Fruit fly (Drosophila melanogaster) whole organism, embryonic: ENCODE measurements around the gene CG7065.
A peak's percentile ranks its signal among the peaks of the same experiment; 100 is the strongest.

ENCODE experiments used
- Asciz ChIP-seq: fragments of 200-800 bp; sonication (Bioruptor generic); optimal IDR thresholded peaks from 2 replicates; lab custom pipeline; 2017; ENCODE audit warnings: missing biosample characterization, mild to moderate bottlenecking, missing genetic modification characterization, missing genetic modification reagents
- B-H2 ChIP-seq: fragments of 200-800 bp; sonication (Bioruptor generic); optimal IDR thresholded peaks from 2 replicates; lab custom pipeline; 2018; ENCODE audit warnings: missing biosample characterization, mild to moderate bottlenecking, missing genetic modification characterization
- Blimp-1 ChIP-seq: fragments of 200-800 bp; sonication (Bioruptor generic); optimal IDR thresholded peaks from 3 replicates; lab custom pipeline; 2018; ENCODE audit warnings: missing biosample characterization, missing genetic modification characterization, mild to moderate bottlenecking, moderate library complexity, missing genetic modification reagents
- CG10366 ChIP-seq: fragments of 200-800 bp; sonication (Bioruptor generic); IDR thresholded peaks from 2 replicates; pipeline ENCODE4 v1.3.6; 2022; ENCODE audit warnings: missing biosample characterization, missing genetic modification characterization
- CG11504 ChIP-seq: fragments of 200-800 bp; sonication (Bioruptor generic); optimal IDR thresholded peaks from 3 replicates; lab custom pipeline; 2019; ENCODE audit warnings: missing biosample characterization, mild to moderate bottlenecking, missing genetic modification characterization, moderate library complexity
- CG12104 ChIP-seq: fragments of 200-800 bp; sonication (Bioruptor generic); optimal IDR thresholded peaks from 3 replicates; lab custom pipeline; 2016; ENCODE audit warnings: missing biosample characterization, missing genetic modification characterization
- CG12155 ChIP-seq: fragments of 200-800 bp; sonication (Bioruptor generic); optimal IDR thresholded peaks from 3 replicates; lab custom pipeline; 2016; ENCODE audit warnings: missing biosample characterization, missing genetic modification characterization
- CG12299 ChIP-seq: fragments of 200-800 bp; sonication (Bioruptor generic); optimal IDR thresholded peaks from 2 replicates; lab custom pipeline; 2018; ENCODE audit warnings: missing biosample characterization, mild to moderate bottlenecking, missing genetic modification characterization
- CG12769 ChIP-seq: fragments of 200-800 bp; sonication (Bioruptor generic); optimal IDR thresholded peaks from 2 replicates; lab custom pipeline; 2019; ENCODE audit warnings: missing biosample characterization, mild to moderate bottlenecking, missing genetic modification characterization, moderate library complexity
- CG13287 ChIP-seq: fragments of 200-800 bp; sonication (Bioruptor generic); IDR thresholded peaks from 2 replicates; pipeline ENCODE4 v1.3.6; 2022; ENCODE audit warnings: missing biosample characterization, missing genetic modification characterization; ENCODE audit not compliant: partially characterized antibody
- CG13424 ChIP-seq: fragments of 200-800 bp; sonication (Bioruptor generic); optimal IDR thresholded peaks from 2 replicates; lab custom pipeline; 2019; ENCODE audit warnings: missing biosample characterization, mild to moderate bottlenecking, missing genetic modification characterization, moderate library complexity
- CG2116 ChIP-seq: fragments of 200-800 bp; sonication (Bioruptor generic); optimal IDR thresholded peaks from 3 replicates; lab custom pipeline; 2018; ENCODE audit warnings: missing biosample characterization, mild to moderate bottlenecking, missing genetic modification characterization
- CG31224 ChIP-seq: fragments of 200-800 bp; sonication (Bioruptor generic); IDR thresholded peaks from 2 replicates; pipeline ENCODE4 v1.3.6; 2022; ENCODE audit warnings: missing biosample characterization, missing genetic modification characterization
- CG7357 ChIP-seq: fragments of 200-800 bp; sonication (Bioruptor generic); IDR thresholded peaks from 3 replicates; pipeline ENCODE4 v1.3.6; 2022; ENCODE audit warnings: missing biosample characterization, missing genetic modification characterization
- CG7839 ChIP-seq: fragments of 200-800 bp; sonication (Bioruptor generic); optimal IDR thresholded peaks from 3 replicates; lab custom pipeline; 2018; ENCODE audit warnings: missing biosample characterization, mild to moderate bottlenecking, missing genetic modification characterization, moderate library complexity
- CG7928 ChIP-seq: fragments of 200-800 bp; sonication (Bioruptor generic); optimal IDR thresholded peaks from 2 replicates; lab custom pipeline; 2017; ENCODE audit warnings: missing biosample characterization, mild to moderate bottlenecking, missing genetic modification characterization
- CG9609 ChIP-seq: fragments of 200-800 bp; sonication (Bioruptor generic); optimal IDR thresholded peaks from 3 replicates; lab custom pipeline; 2016; ENCODE audit warnings: missing biosample characterization, missing genetic modification characterization
- Chrac-16 ChIP-seq: fragments of 200-800 bp; sonication (Bioruptor generic); optimal IDR thresholded peaks from 3 replicates; lab custom pipeline; 2016; ENCODE audit warnings: missing biosample characterization, missing genetic modification characterization
- Dek ChIP-seq: fragments of 200-800 bp; sonication (Bioruptor generic); optimal IDR thresholded peaks from 3 replicates; lab custom pipeline; 2019; ENCODE audit warnings: missing biosample characterization, mild to moderate bottlenecking, missing genetic modification characterization, moderate library complexity
- Ets65A ChIP-seq: fragments of 200-800 bp; sonication (Bioruptor generic); peaks from one replicate; lab custom pipeline; 2016; ENCODE audit warnings: missing biosample characterization, missing genetic modification characterization
- Fer1 ChIP-seq: fragments of 200-800 bp; sonication (Bioruptor generic); optimal IDR thresholded peaks from 2 replicates; lab custom pipeline; 2017; ENCODE audit warnings: missing biosample characterization, mild to moderate bottlenecking, missing genetic modification characterization
- Fer2 ChIP-seq: fragments of 200-800 bp; sonication (Bioruptor generic); optimal IDR thresholded peaks from 2 replicates; lab custom pipeline; 2018; ENCODE audit warnings: missing biosample characterization, mild to moderate bottlenecking, missing genetic modification characterization, moderate library complexity
- HLH54F ChIP-seq: fragments of 200-800 bp; sonication (Bioruptor generic); optimal IDR thresholded peaks from 3 replicates; lab custom pipeline; 2016; ENCODE audit warnings: missing biosample characterization, missing genetic modification characterization
- Hand ChIP-seq: fragments of 200-800 bp; sonication (Bioruptor generic); optimal IDR thresholded peaks from 2 replicates; lab custom pipeline; 2017; ENCODE audit warnings: mild to moderate bottlenecking, missing biosample characterization, missing genetic modification reagents, missing genetic modification characterization
- MESR4 ChIP-seq: fragments of 200-800 bp; sonication (Bioruptor generic); optimal IDR thresholded peaks from 2 replicates; lab custom pipeline; 2018; ENCODE audit warnings: missing biosample characterization, mild to moderate bottlenecking, missing genetic modification characterization, moderate library complexity
- Mes4 ChIP-seq: fragments of 200-800 bp; sonication (Bioruptor generic); optimal IDR thresholded peaks from 2 replicates; lab custom pipeline; 2016; ENCODE audit warnings: missing biosample characterization, missing genetic modification characterization
- Six4 ChIP-seq: fragments of 200-800 bp; sonication (Bioruptor generic); optimal IDR thresholded peaks from 2 replicates; lab custom pipeline; 2016; ENCODE audit warnings: missing biosample characterization, missing genetic modification characterization
- Sox102F ChIP-seq: fragments of 200-800 bp; sonication (Bioruptor generic); optimal IDR thresholded peaks from 2 replicates; lab custom pipeline; 2018; ENCODE audit warnings: missing biosample characterization, mild to moderate bottlenecking, missing genetic modification characterization, moderate library complexity
- Ssrp ChIP-seq: fragments of 200-800 bp; sonication (Bioruptor generic); optimal IDR thresholded peaks from 2 replicates; lab custom pipeline; 2018; ENCODE audit warnings: missing biosample characterization, mild to moderate bottlenecking, missing genetic modification characterization, moderate library complexity
- YL-1 ChIP-seq: fragments of 200-800 bp; sonication (Bioruptor generic); optimal IDR thresholded peaks from 3 replicates; lab custom pipeline; 2017; ENCODE audit warnings: missing biosample characterization, mild to moderate bottlenecking, missing genetic modification characterization
- abd-A ChIP-seq: fragments of 200-800 bp; sonication (Bioruptor generic); optimal IDR thresholded peaks from 3 replicates; lab custom pipeline; 2019; ENCODE audit warnings: missing biosample characterization, mild to moderate bottlenecking, missing genetic modification characterization, moderate library complexity
- btn ChIP-seq: fragments of 200-800 bp; sonication (Bioruptor generic); optimal IDR thresholded peaks from 2 replicates; lab custom pipeline; 2016; ENCODE audit warnings: missing biosample characterization, missing genetic modification characterization
- cad ChIP-seq: fragments of >200 bp; optimal IDR thresholded peaks from 2 replicates; lab custom pipeline; 2017; ENCODE audit warnings: missing biosample characterization, missing genetic modification characterization
- caup ChIP-seq: fragments of 200-800 bp; sonication (Bioruptor generic); optimal IDR thresholded peaks from 3 replicates; lab custom pipeline; 2017; ENCODE audit warnings: missing biosample characterization, mild to moderate bottlenecking, missing genetic modification characterization, moderate library complexity; ENCODE audit not compliant: severe bottlenecking
- chif ChIP-seq, 2 experiments: fragments of 200-800 bp; sonication (Bioruptor generic); optimal IDR thresholded peaks; 3 replicates each; lab custom pipeline; 2016; ENCODE audit warnings: missing biosample characterization in 2 of 2, missing genetic modification characterization in 2 of 2
- dmrt99B ChIP-seq: fragments of 200-800 bp; sonication (Bioruptor generic); optimal IDR thresholded peaks from 2 replicates; lab custom pipeline; 2018; ENCODE audit warnings: missing biosample characterization, mild to moderate bottlenecking, missing genetic modification characterization, moderate library complexity
- dysf ChIP-seq: fragments of 200-800 bp; sonication (Bioruptor generic); IDR thresholded peaks from 3 replicates; pipeline ENCODE4 v1.3.6; 2022; ENCODE audit warnings: missing biosample characterization, missing genetic modification characterization
- emc ChIP-seq: fragments of 200-800 bp; sonication (Bioruptor generic); optimal IDR thresholded peaks from 2 replicates; lab custom pipeline; 2016; ENCODE audit warnings: missing biosample characterization, missing genetic modification characterization
- eve ChIP-seq, 2 experiments: fragments of >200 bp; optimal IDR thresholded peaks; 2 replicates each; lab custom pipeline; 2017; ENCODE audit warnings: missing biosample characterization in 2 of 2, missing genetic modification characterization in 2 of 2
- gcm2 ChIP-seq: fragments of 200-800 bp; sonication (Bioruptor generic); optimal IDR thresholded peaks from 2 replicates; lab custom pipeline; 2016; ENCODE audit warnings: missing biosample characterization, missing genetic modification characterization
- grn ChIP-seq: fragments of 200-800 bp; sonication (Bioruptor generic); optimal IDR thresholded peaks from 3 replicates; lab custom pipeline; 2017; ENCODE audit warnings: missing biosample characterization, missing genetic modification characterization
- kni ChIP-seq: fragments of 200-800 bp; sonication (Bioruptor generic); optimal IDR thresholded peaks from 3 replicates; lab custom pipeline; 2017; ENCODE audit warnings: mild to moderate bottlenecking, missing biosample characterization, missing genetic modification reagents, missing genetic modification characterization
- mirr ChIP-seq: fragments of 200-800 bp; sonication (Bioruptor generic); optimal IDR thresholded peaks from 3 replicates; lab custom pipeline; 2018; ENCODE audit warnings: missing biosample characterization, mild to moderate bottlenecking, missing genetic modification characterization
- mld ChIP-seq: fragments of 200-800 bp; sonication (Bioruptor generic); IDR thresholded peaks from 3 replicates; pipeline ENCODE4 v1.3.6; 2022; ENCODE audit warnings: missing biosample characterization, missing genetic modification characterization; ENCODE audit not compliant: partially characterized antibody
- org-1 ChIP-seq: fragments of 200-800 bp; sonication (Bioruptor generic); optimal IDR thresholded peaks from 2 replicates; lab custom pipeline; 2017; ENCODE audit warnings: missing biosample characterization, missing genetic modification characterization
- row ChIP-seq: fragments of 200-800 bp; sonication (Bioruptor generic); IDR thresholded peaks from 3 replicates; pipeline ENCODE4 v1.3.6; 2022; ENCODE audit warnings: missing biosample characterization, missing genetic modification characterization
- slbo ChIP-seq: fragments of 200-800 bp; sonication (Bioruptor generic); IDR thresholded peaks from 2 replicates; pipeline ENCODE4 v1.3.6; 2022; ENCODE audit warnings: missing biosample characterization, missing genetic modification characterization
- slou ChIP-seq: fragments of 200-800 bp; sonication (Bioruptor generic); optimal IDR thresholded peaks from 3 replicates; lab custom pipeline; 2016; ENCODE audit warnings: missing biosample characterization, missing genetic modification characterization
- tio ChIP-seq: fragments of 200-800 bp; sonication (Bioruptor generic); optimal IDR thresholded peaks from 2 replicates; lab custom pipeline; 2017; ENCODE audit warnings: missing biosample characterization, missing genetic modification characterization, inconsistent platforms
- unc-4 ChIP-seq: fragments of 200-800 bp; sonication (Bioruptor generic); IDR thresholded peaks from 2 replicates; pipeline ENCODE4 v1.3.6; 2022; ENCODE audit warnings: missing biosample characterization, missing genetic modification characterization; ENCODE audit not compliant: partially characterized antibody

The CG7065 gene

dm6 chrX:9119671-9120364 lies 22.5 kb upstream of the CG7065 start (continued):
- no peak for TF ChIP-seq cad (GFP tag; lab: Kevin White, UChicago)
- peak; percentile 37 for TF ChIP-seq CG7839 (tag; lab: Kevin White, UChicago)
- no peak for TF ChIP-seq eve (GFP tag; optimal IDR thresholded peaks at IDR 0.05; lab: Kevin White, UChicago)
- no peak for TF ChIP-seq kni (GFP tag; lab: Kevin White, UChicago)
- TF ChIP-seq Dek (tag; lab: Kevin White, UChicago): no peak
- no peak for TF ChIP-seq CG7928 (GFP tag; lab: Kevin White, UChicago)
- no peak for TF ChIP-seq mirr (GFP tag; lab: Kevin White, UChicago)
- peak; percentile 28 for TF ChIP-seq Chrac-16 (GFP tag; lab: Kevin White, UChicago)
- no peak for TF ChIP-seq Six4 (GFP tag; lab: Kevin White, UChicago)
- TF ChIP-seq Fer1 (GFP tag; lab: Kevin White, UChicago): no peak
- no peak for TF ChIP-seq slou (GFP tag; lab: Kevin White, UChicago)
- no peak for TF ChIP-seq CG13287
- no peak for TF ChIP-seq CG12155
- no peak for TF ChIP-seq B-H2 (GFP tag; lab: Kevin White, UChicago)
- no peak for TF ChIP-seq CG12769 (tag; lab: Kevin White, UChicago)
- TF ChIP-seq btn (GFP tag; lab: Kevin White, UChicago): no peak
- no peak for TF ChIP-seq CG9609 (GFP tag; lab: Kevin White, UChicago)
- no peak for TF ChIP-seq Sox102F (GFP tag; lab: Kevin White, UChicago)
- TF ChIP-seq Blimp-1 (GFP tag; lab: Kevin White, UChicago): peak; percentile 15
- peak; percentile 19 for TF ChIP-seq Asciz (GFP tag; lab: Kevin White, UChicago)
- no peak for TF ChIP-seq dysf (GFP tag; lab: Robert Waterston, UW)
- TF ChIP-seq YL-1 (GFP tag; lab: Kevin White, UChicago): no peak
- no peak for TF ChIP-seq MESR4 (GFP tag; lab: Kevin White, UChicago)
- TF ChIP-seq caup (GFP tag; lab: Kevin White, UChicago): peak; percentile 16
- no peak for TF ChIP-seq HLH54F
- TF ChIP-seq chif (GFP tag; optimal IDR thresholded peaks at IDR 0.05; lab: Kevin White, UChicago): peak in 1 of 2 experiments; percentile 21
- TF ChIP-seq CG10366: no peak
- TF ChIP-seq CG7357 (GFP tag; lab: Robert Waterston, UW): no peak
- no peak for TF ChIP-seq unc-4 (GFP tag; lab: Robert Waterston, UW)
- no peak for TF ChIP-seq Mes4
- no peak for TF ChIP-seq CG12299
- TF ChIP-seq tio (GFP tag; lab: Kevin White, UChicago): peak; percentile 6
- TF ChIP-seq mld (GFP tag; lab: Robert Waterston, UW): no peak
- TF ChIP-seq dmrt99B: peak; percentile 60
- TF ChIP-seq Ssrp: peak; percentile 29
- TF ChIP-seq gcm2: no peak
- no peak for TF ChIP-seq emc (GFP tag; lab: Kevin White, UChicago)
- TF ChIP-seq Ets65A: peak; percentile 80
- TF ChIP-seq CG11504 (tag; lab: Kevin White, UChicago): peak; percentile 67
- no peak for TF ChIP-seq grn (GFP tag; lab: Kevin White, UChicago)
- no peak for TF ChIP-seq Fer2 (tag; lab: Kevin White, UChicago)
- TF ChIP-seq Hand (GFP tag; lab: Kevin White, UChicago): peak; percentile 11
- no peak for TF ChIP-seq abd-A (tag; lab: Kevin White, UChicago)
- TF ChIP-seq CG12104 (GFP tag; lab: Kevin White, UChicago): no peak
- TF ChIP-seq org-1 (GFP tag; lab: Kevin White, UChicago): peak; percentile 26
- TF ChIP-seq row (GFP tag; lab: Robert Waterston, UW): peak; percentile 39
- peak; percentile 27 for TF ChIP-seq CG13424 (tag; lab: Kevin White, UChicago)
- TF ChIP-seq slbo (GFP tag; lab: Robert Waterston, UW): no peak
- TF ChIP-seq CG31224 (GFP tag; lab: Robert Waterston, UW): no peak
- no peak for TF ChIP-seq CG2116
